Worm (Caenorhabditis elegans) whole organism, L1 larva: ENCODE measurements around the gene Y57G11C.33.

ENCODE experiments used
- alr-1 ChIP-seq: fragments of 200-800 bp; sonication (Bioruptor generic); optimal IDR thresholded peaks from 2 replicates; lab custom pipeline; 2018; ENCODE audit warnings: borderline replicate concordance, mild to moderate bottlenecking, missing genetic modification characterization, missing compliant biosample characterization
- aly-2 ChIP-seq: fragments of 150-350 bp; optimal IDR thresholded peaks from 2 replicates; lab custom pipeline; 2014; ENCODE audit warnings: missing biosample characterization, missing genetic modification characterization
- lin-15B ChIP-seq: fragments of 150-350 bp; sonication (generic microtip); optimal IDR thresholded peaks from 3 replicates; lab custom pipeline; 2014; ENCODE audit warnings: missing biosample characterization, missing genetic modification characterization
- lir-3 ChIP-seq: sonication (generic microtip); optimal IDR thresholded peaks from 2 replicates; lab custom pipeline; 2016; ENCODE audit warnings: mild to moderate bottlenecking, missing genetic modification characterization, moderate library complexity, missing compliant biosample characterization; ENCODE audit not compliant: poor library complexity
- mef-2 ChIP-seq: fragments of 150-350 bp; optimal IDR thresholded peaks from 2 replicates; lab custom pipeline; 2014; ENCODE audit warnings: missing biosample characterization, missing genetic modification characterization
- mep-1 ChIP-seq: fragments of 150-350 bp; optimal IDR thresholded peaks from 2 replicates; lab custom pipeline; 2014; ENCODE audit warnings: missing biosample characterization, missing genetic modification characterization
- nhr-11 ChIP-seq: fragments of 150-350 bp; optimal IDR thresholded peaks from 2 replicates; lab custom pipeline; 2014; ENCODE audit warnings: missing biosample characterization, missing genetic modification characterization
- pqm-1 ChIP-seq: sonication (generic microtip); optimal IDR thresholded peaks from 3 replicates; lab custom pipeline; 2017; ENCODE audit warnings: missing biosample characterization, missing genetic modification characterization
- snpc-4 ChIP-seq: fragments of 150-350 bp; optimal IDR thresholded peaks from 2 replicates; lab custom pipeline; 2014; ENCODE audit warnings: missing biosample characterization, missing genetic modification characterization
- unc-130 ChIP-seq: fragments of 150-350 bp; optimal IDR thresholded peaks from 2 replicates; lab custom pipeline; 2017; ENCODE audit warnings: missing biosample characterization, missing genetic modification characterization, inconsistent platforms

DNA sequence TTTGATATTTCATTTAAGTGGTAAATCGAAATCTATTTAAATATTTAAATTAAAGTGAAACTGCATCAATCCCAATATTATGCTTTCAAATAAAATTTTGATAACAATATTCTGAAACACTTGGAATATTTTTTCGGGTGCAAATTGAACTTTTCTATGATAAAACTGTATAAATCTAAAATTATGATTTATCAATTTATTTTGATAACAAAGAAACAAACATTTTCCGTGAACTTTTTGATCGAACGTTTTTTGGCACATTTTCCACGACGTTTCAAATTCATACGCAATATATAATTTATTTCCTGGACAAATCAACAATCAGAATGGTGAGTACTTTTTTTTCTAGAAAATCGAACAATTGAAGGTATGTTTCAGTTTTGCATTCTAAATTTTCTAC lies 24.1 kb upstream of the Y57G11C.33 start, which contains the start of gene irld-4:
- TF ChIP-seq pqm-1 (tag; lab: Kevin White, UChicago) (no peak), unc-130 (tag; lab: Kevin White, UChicago) (no peak), alr-1 (tag; lab: Kevin White, UChicago) (no peak), mep-1 (no peak), snpc-4 (tag; lab: Kevin White, UChicago) (no peak), aly-2 (tag; lab: Kevin White, UChicago) (no peak), mef-2 (tag; lab: Kevin White, UChicago) (no peak), lir-3 (no peak), nhr-11 (tag; lab: Kevin White, UChicago) (no peak), lin-15B (tag; lab: Kevin White, UChicago) (no peak)
